Fruit fly (Drosophila melanogaster) whole organism, prepupa: ENCODE measurements around the gene CAH5.
A peak's percentile ranks its signal among the peaks of the same experiment; 100 is the strongest.

Experiments
- Blimp-1 ChIP-seq: fragments of 200-800 bp; sonication (Bioruptor generic); optimal IDR thresholded peaks from 3 replicates; lab custom pipeline; 2017; ENCODE audit warnings: missing biosample characterization, missing genetic modification characterization, mild to moderate bottlenecking, moderate library complexity, missing genetic modification reagents
- CG10631 ChIP-seq: fragments of 200-800 bp; sonication (Bioruptor generic); optimal IDR thresholded peaks from 2 replicates; lab custom pipeline; 2016; ENCODE audit warnings: missing biosample characterization, missing genetic modification characterization
- CG11902 ChIP-seq: fragments of 200-800 bp; sonication (Bioruptor generic); optimal IDR thresholded peaks from 3 replicates; lab custom pipeline; 2016; ENCODE audit warnings: missing biosample characterization, missing genetic modification characterization
- CG15336 ChIP-seq: fragments of 200-800 bp; sonication (Bioruptor generic); IDR thresholded peaks from 2 replicates; pipeline ENCODE4 v1.3.6; 2022; ENCODE audit warnings: missing biosample characterization, missing genetic modification characterization
- CG1621 ChIP-seq: fragments of 200-800 bp; sonication (Bioruptor generic); optimal IDR thresholded peaks from 3 replicates; lab custom pipeline; 2018; ENCODE audit warnings: missing biosample characterization, mild to moderate bottlenecking, missing genetic modification characterization
- CG3032 ChIP-seq: fragments of 200-800 bp; optimal IDR thresholded peaks from 2 replicates; lab custom pipeline; 2019; ENCODE audit warnings: missing biosample characterization, mild to moderate bottlenecking, missing genetic modification characterization, moderate library complexity
- CG31627 ChIP-seq: fragments of 200-800 bp; sonication (Bioruptor generic); optimal IDR thresholded peaks from 3 replicates; lab custom pipeline; 2016; ENCODE audit warnings: missing biosample characterization, missing genetic modification characterization
- CG32006 ChIP-seq: fragments of 200-800 bp; sonication (Bioruptor generic); optimal IDR thresholded peaks from 3 replicates; lab custom pipeline; 2017; ENCODE audit warnings: missing biosample characterization, mild to moderate bottlenecking, missing genetic modification characterization
- CG3919 ChIP-seq: fragments of 200-800 bp; sonication (Bioruptor generic); optimal IDR thresholded peaks from 3 replicates; lab custom pipeline; 2016; ENCODE audit warnings: missing biosample characterization, missing genetic modification characterization
- CG4318 ChIP-seq: fragments of 200-800 bp; sonication (Bioruptor generic); optimal IDR thresholded peaks from 3 replicates; lab custom pipeline; 2017; ENCODE audit warnings: missing biosample characterization, mild to moderate bottlenecking, missing genetic modification characterization
- CG6163 ChIP-seq: fragments of 200-800 bp; sonication (Bioruptor generic); IDR thresholded peaks from 3 replicates; pipeline ENCODE4 v1.3.6; 2022; ENCODE audit warnings: missing biosample characterization, missing genetic modification characterization
- CG6276 ChIP-seq: fragments of 200-800 bp; sonication (Bioruptor generic); optimal IDR thresholded peaks from 2 replicates; lab custom pipeline; 2017; ENCODE audit warnings: missing biosample characterization, mild to moderate bottlenecking, missing genetic modification characterization
- CG6808 ChIP-seq: fragments of 200-800 bp; sonication (Bioruptor generic); optimal IDR thresholded peaks from 3 replicates; lab custom pipeline; 2017; ENCODE audit warnings: missing biosample characterization, missing genetic modification characterization, mild to moderate bottlenecking, moderate library complexity, missing genetic modification reagents
- CG6854 ChIP-seq: fragments of 200-800 bp; sonication (Bioruptor generic); optimal IDR thresholded peaks from 2 replicates; lab custom pipeline; 2017; ENCODE audit warnings: missing biosample characterization, mild to moderate bottlenecking, missing genetic modification characterization
- CG7368 ChIP-seq: fragments of 200-800 bp; sonication (Bioruptor generic); optimal IDR thresholded peaks from 3 replicates; lab custom pipeline; 2016; ENCODE audit warnings: missing biosample characterization, missing genetic modification characterization
- CG8119 ChIP-seq: fragments of 200-800 bp; sonication (Bioruptor generic); IDR thresholded peaks from 3 replicates; pipeline ENCODE4 v1.3.6; 2022; ENCODE audit warnings: missing biosample characterization, missing genetic modification characterization
- CG9139 ChIP-seq: fragments of 200-800 bp; sonication (Bioruptor generic); optimal IDR thresholded peaks from 3 replicates; lab custom pipeline; 2017; ENCODE audit warnings: missing biosample characterization, mild to moderate bottlenecking, missing genetic modification characterization
- Eip78C ChIP-seq: fragments of 200-800 bp; sonication (Bioruptor generic); peaks from one replicate; lab custom pipeline; 2016; ENCODE audit warnings: missing biosample characterization, missing genetic modification characterization
- Ets21C ChIP-seq: fragments of 200-800 bp; sonication (Bioruptor generic); optimal IDR thresholded peaks from 3 replicates; lab custom pipeline; 2016; ENCODE audit warnings: missing biosample characterization, missing genetic modification characterization
- Gug ChIP-seq: fragments of 200-800 bp; sonication (Bioruptor generic); IDR thresholded peaks from 2 replicates; pipeline ENCODE4 v1.3.6; 2022; ENCODE audit warnings: missing biosample characterization, missing genetic modification characterization
- Hr38 ChIP-seq: sonication (Bioruptor generic); optimal IDR thresholded peaks from 2 replicates; lab custom pipeline; 2016; ENCODE audit warnings: missing biosample characterization, missing genetic modification characterization
- Hr39 ChIP-seq: fragments of 200-800 bp; sonication (Bioruptor generic); optimal IDR thresholded peaks from 2 replicates; lab custom pipeline; 2016; ENCODE audit warnings: missing biosample characterization, missing genetic modification characterization
- Hr4 ChIP-seq: fragments of 200-800 bp; sonication (Bioruptor generic); optimal IDR thresholded peaks from 3 replicates; lab custom pipeline; 2016; ENCODE audit warnings: missing biosample characterization, missing genetic modification characterization
- Lpt ChIP-seq: fragments of 200-800 bp; sonication (Bioruptor generic); optimal IDR thresholded peaks from 3 replicates; lab custom pipeline; 2016; ENCODE audit warnings: missing biosample characterization, missing genetic modification characterization
- Met ChIP-seq: fragments of 200-800 bp; sonication (Bioruptor generic); optimal IDR thresholded peaks from 3 replicates; lab custom pipeline; 2016; ENCODE audit warnings: missing biosample characterization, missing genetic modification characterization
- OdsH ChIP-seq: fragments of 200-800 bp; sonication (Bioruptor generic); optimal IDR thresholded peaks from 3 replicates; lab custom pipeline; 2016; ENCODE audit warnings: missing biosample characterization, missing genetic modification characterization
- Smox ChIP-seq: fragments of 200-800 bp; sonication (Bioruptor generic); optimal IDR thresholded peaks from 3 replicates; lab custom pipeline; 2016; ENCODE audit warnings: missing biosample characterization, missing genetic modification characterization
- Sox102F ChIP-seq: fragments of 200-800 bp; sonication (Bioruptor generic); optimal IDR thresholded peaks from 2 replicates; lab custom pipeline; 2016; ENCODE audit warnings: missing biosample characterization, mild to moderate bottlenecking, missing genetic modification characterization
- Sox14 ChIP-seq: fragments of 200-800 bp; sonication (Bioruptor generic); optimal IDR thresholded peaks from 3 replicates; lab custom pipeline; 2016; ENCODE audit warnings: missing biosample characterization, missing genetic modification characterization
- achi ChIP-seq: fragments of 200-800 bp; sonication (Bioruptor generic); optimal IDR thresholded peaks from 3 replicates; lab custom pipeline; 2016; ENCODE audit warnings: missing biosample characterization, missing genetic modification characterization
- acj6 ChIP-seq: fragments of 200-800 bp; sonication (Bioruptor generic); optimal IDR thresholded peaks from 3 replicates; lab custom pipeline; 2016; ENCODE audit warnings: missing biosample characterization, missing genetic modification characterization
- cyc ChIP-seq: fragments of 200-800 bp; sonication (Bioruptor generic); optimal IDR thresholded peaks from 3 replicates; lab custom pipeline; 2016; ENCODE audit warnings: missing biosample characterization, missing genetic modification characterization
- dac ChIP-seq: fragments of 200-800 bp; sonication (Bioruptor generic); optimal IDR thresholded peaks from 2 replicates; lab custom pipeline; 2017; ENCODE audit warnings: missing biosample characterization, mild to moderate bottlenecking, missing genetic modification characterization
- dsx ChIP-seq: fragments of 200-800 bp; optimal IDR thresholded peaks from 3 replicates; lab custom pipeline; 2019; ENCODE audit warnings: missing biosample characterization, mild to moderate bottlenecking, missing genetic modification characterization, moderate library complexity; ENCODE audit not compliant: poor library complexity, severe bottlenecking
- eg ChIP-seq: fragments of 200-800 bp; sonication (Bioruptor generic); IDR thresholded peaks from 3 replicates; pipeline ENCODE4 v1.3.6; 2022; ENCODE audit warnings: missing biosample characterization, missing genetic modification characterization
- fd59A ChIP-seq: fragments of 200-800 bp; sonication (Bioruptor generic); optimal IDR thresholded peaks from 2 replicates; lab custom pipeline; 2017; ENCODE audit warnings: missing biosample characterization, mild to moderate bottlenecking, missing genetic modification characterization, missing genetic modification reagents
- fd85E ChIP-seq: fragments of 200-800 bp; sonication (Bioruptor generic); optimal IDR thresholded peaks from 3 replicates; lab custom pipeline; 2016; ENCODE audit warnings: missing biosample characterization, missing genetic modification characterization
- fkh ChIP-seq: fragments of 200-800 bp; sonication (Bioruptor generic); optimal IDR thresholded peaks from 3 replicates; lab custom pipeline; 2017; ENCODE audit warnings: missing biosample characterization, mild to moderate bottlenecking, missing genetic modification characterization, moderate library complexity
- lz ChIP-seq: fragments of 200-800 bp; sonication (Bioruptor generic); optimal IDR thresholded peaks from 3 replicates; lab custom pipeline; 2016; ENCODE audit warnings: missing biosample characterization, missing genetic modification characterization
- net ChIP-seq: fragments of 200-800 bp; sonication (Bioruptor generic); optimal IDR thresholded peaks from 3 replicates; lab custom pipeline; 2016; ENCODE audit warnings: missing biosample characterization, missing genetic modification characterization
- pdm3 ChIP-seq: fragments of 200-800 bp; sonication (Bioruptor generic); optimal IDR thresholded peaks from 3 replicates; lab custom pipeline; 2016; ENCODE audit warnings: missing biosample characterization, missing genetic modification characterization
- salr ChIP-seq, 2 experiments: fragments of 200-800 bp; sonication (Bioruptor generic); optimal IDR thresholded peaks; 3 replicates each; lab custom pipeline; 2016 to 2018; ENCODE audit warnings: missing biosample characterization in 2 of 2, missing genetic modification characterization in 2 of 2, mild to moderate bottlenecking in 1 of 2
- ss ChIP-seq, 2 experiments: fragments of 200-800 bp; sonication (Bioruptor generic); optimal IDR thresholded peaks; 2 replicates in 1 of 2; 3 replicates in 1 of 2; lab custom pipeline; 2017 to 2018; ENCODE audit warnings: mild to moderate bottlenecking in 2 of 2, missing biosample characterization in 2 of 2, missing genetic modification characterization in 2 of 2, moderate library complexity in 1 of 2
- svp ChIP-seq: fragments of 200-800 bp; sonication (Bioruptor generic); peaks from one replicate; lab custom pipeline; 2016; ENCODE audit warnings: missing biosample characterization, missing genetic modification characterization
- topi ChIP-seq: fragments of 200-800 bp; sonication (Bioruptor generic); optimal IDR thresholded peaks from 3 replicates; lab custom pipeline; 2016; ENCODE audit warnings: missing biosample characterization, missing genetic modification characterization
- vri ChIP-seq: fragments of 200-800 bp; sonication (Bioruptor generic); optimal IDR thresholded peaks from 3 replicates; lab custom pipeline; 2016; ENCODE audit warnings: missing biosample characterization, mild to moderate bottlenecking, missing genetic modification characterization

Gene CAH5

DNA sequence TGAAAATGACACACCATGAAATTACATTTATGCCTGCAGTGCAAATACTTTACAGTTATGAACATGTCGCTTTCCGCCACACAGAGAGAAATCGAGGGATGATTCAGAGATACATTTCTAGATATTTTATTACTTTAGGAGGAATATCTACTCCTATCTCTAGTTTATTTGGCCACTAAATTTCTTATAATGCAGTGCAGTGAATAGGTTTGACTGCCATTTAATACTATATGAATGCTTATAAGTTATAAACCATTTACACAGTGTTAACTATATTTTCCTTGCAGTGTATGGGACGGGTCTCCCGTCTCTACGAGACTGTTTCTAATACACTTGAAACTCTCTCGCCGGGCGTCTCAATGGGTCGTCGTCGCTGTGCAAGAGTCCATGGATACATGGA lies 27.8 kb downstream of the CAH5 start:
- peak; percentile 12 for TF ChIP-seq CG4318
- TF ChIP-seq CG32006, result peak; percentile 67
- peak; percentile 15 for TF ChIP-seq Lpt (GFP tag; lab: Kevin White, UChicago)
- peak; percentile 31; the same call in 1 of the 2 replicates for TF ChIP-seq CG15336 (GFP tag; lab: Robert Waterston, UW)
- peak; percentile 60 for TF ChIP-seq Eip78C (GFP tag; lab: Kevin White, UChicago)
- TF ChIP-seq Hr4 (GFP tag; lab: Kevin White, UChicago), result peak; percentile 42
- peak; percentile 7 for TF ChIP-seq lz (GFP tag; lab: Kevin White, UChicago)
- no peak for TF ChIP-seq dac
- no peak for TF ChIP-seq CG10631 (GFP tag; lab: Kevin White, UChicago)
- no peak for TF ChIP-seq vri (GFP tag; lab: Kevin White, UChicago)
- 0 out of 3 replicates have a peak, but pooled peaks have one; percentile 37 for TF ChIP-seq eg (GFP tag; lab: Robert Waterston, UW)
- peak; percentile 11 for TF ChIP-seq net (GFP tag; lab: Kevin White, UChicago)
- no peak for TF ChIP-seq CG11902 (GFP tag; lab: Kevin White, UChicago)
- TF ChIP-seq salr (GFP tag; optimal IDR thresholded peaks at IDR 0.05; lab: Kevin White, UChicago), result peak in 1 of 2 experiments; percentile 40
- TF ChIP-seq Met, result no peak
- no peak for TF ChIP-seq fd85E (GFP tag; lab: Kevin White, UChicago)
- peak; percentile 18 for TF ChIP-seq Sox14 (GFP tag; lab: Kevin White, UChicago)
- peak; percentile 20 for TF ChIP-seq pdm3 (GFP tag; lab: Kevin White, UChicago)
- TF ChIP-seq CG6163, result 0 out of 3 replicates have a peak, but pooled peaks have one; percentile 42
- peak; percentile 5 for TF ChIP-seq CG3032 (tag; lab: Kevin White, UChicago)
- TF ChIP-seq CG8119 (GFP tag; lab: Robert Waterston, UW), result peak; percentile 43; the same call in 2 of the 3 replicates
- peak; percentile 16 for TF ChIP-seq CG3919 (GFP tag; lab: Kevin White, UChicago)
- TF ChIP-seq acj6 (GFP tag; lab: Kevin White, UChicago), result peak; percentile 4
- TF ChIP-seq CG6276 (GFP tag; lab: Kevin White, UChicago), result peak; percentile 34

DNA sequence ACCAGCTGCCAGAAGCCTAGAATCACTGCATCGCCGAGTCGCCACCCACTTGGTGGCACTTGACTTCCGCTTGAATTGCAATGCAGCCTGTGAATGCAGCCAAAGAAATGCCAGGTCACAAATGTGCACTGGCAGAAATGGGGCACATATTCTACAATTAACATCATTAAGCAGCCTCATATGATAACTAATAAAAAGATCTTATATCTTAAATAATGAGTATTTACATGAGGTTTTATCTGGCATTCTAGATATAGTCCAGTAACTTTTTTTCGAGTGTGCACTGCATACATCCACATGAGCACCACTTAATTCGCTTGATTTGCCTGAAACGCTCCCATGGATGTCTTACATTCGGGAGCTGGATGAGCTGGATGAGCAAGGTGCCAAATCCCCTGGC lies 33.3 kb downstream of the CAH5 start:
- TF ChIP-seq dac, result no peak
- TF ChIP-seq Hr39, result peak; percentile 49
- TF ChIP-seq ss (GFP tag; optimal IDR thresholded peaks at IDR 0.05; lab: Kevin White, UChicago), result no peak
- peak; percentile 69 for TF ChIP-seq CG8119 (GFP tag; lab: Robert Waterston, UW)
- no peak for TF ChIP-seq CG6854 (GFP tag; lab: Kevin White, UChicago)
- TF ChIP-seq Sox102F, result peak; percentile 49
- peak; percentile 31 for TF ChIP-seq topi (GFP tag; lab: Kevin White, UChicago)
- no peak for TF ChIP-seq dsx (GFP tag; lab: Kevin White, UChicago)
- TF ChIP-seq Hr38 (GFP tag; lab: Kevin White, UChicago), result no peak
- peak; percentile 65 for TF ChIP-seq Hr4 (GFP tag; lab: Kevin White, UChicago)
- peak; percentile 49 for TF ChIP-seq CG10631 (GFP tag; lab: Kevin White, UChicago)
- TF ChIP-seq CG6276 (GFP tag; lab: Kevin White, UChicago), result peak; percentile 30
- peak; percentile 51; the same call in 1 of the 3 replicates for TF ChIP-seq CG6163
- peak; percentile 58 for TF ChIP-seq achi (GFP tag; lab: Kevin White, UChicago)
- TF ChIP-seq fkh (GFP tag; lab: Kevin White, UChicago), result no peak
- peak; percentile 39 for TF ChIP-seq CG4318
- peak; percentile 4 for TF ChIP-seq CG1621 (tag; lab: Kevin White, UChicago)
- TF ChIP-seq fd59A (GFP tag; lab: Kevin White, UChicago), result peak; percentile 10
- TF ChIP-seq OdsH, result peak; percentile 64
- TF ChIP-seq CG11902 (GFP tag; lab: Kevin White, UChicago), result peak; percentile 14
- no peak for TF ChIP-seq Ets21C (GFP tag; lab: Kevin White, UChicago)
- TF ChIP-seq eg (GFP tag; lab: Robert Waterston, UW), result peak; percentile 65; the same call in 2 of the 3 replicates
- peak; percentile 44; the same call in 1 of the 2 replicates for TF ChIP-seq Gug (GFP tag; lab: Robert Waterston, UW)
- TF ChIP-seq Lpt (GFP tag; lab: Kevin White, UChicago), result no peak
- TF ChIP-seq salr (GFP tag; optimal IDR thresholded peaks at IDR 0.05; lab: Kevin White, UChicago), result peak; percentile 14 to 32
- peak; percentile 72 for TF ChIP-seq svp (GFP tag; lab: Kevin White, UChicago)
- peak; percentile 72 for TF ChIP-seq Met
- TF ChIP-seq CG7368 (GFP tag; lab: Kevin White, UChicago), result peak; percentile 29
- TF ChIP-seq CG31627 (GFP tag; lab: Kevin White, UChicago), result peak; percentile 49
- peak; percentile 46 for TF ChIP-seq net (GFP tag; lab: Kevin White, UChicago)
- TF ChIP-seq fd85E (GFP tag; lab: Kevin White, UChicago), result no peak
- TF ChIP-seq acj6 (GFP tag; lab: Kevin White, UChicago), result peak; percentile 61
- peak; percentile 65 for TF ChIP-seq CG3919 (GFP tag; lab: Kevin White, UChicago)
- TF ChIP-seq pdm3 (GFP tag; lab: Kevin White, UChicago), result peak; percentile 62
- no peak for TF ChIP-seq Blimp-1 (GFP tag; lab: Kevin White, UChicago)
- no peak for TF ChIP-seq CG9139 (GFP tag; lab: Kevin White, UChicago)
- peak; percentile 50 for TF ChIP-seq cyc (GFP tag; lab: Kevin White, UChicago)
- peak; percentile 63 for TF ChIP-seq CG15336 (GFP tag; lab: Robert Waterston, UW)
- TF ChIP-seq CG6808 (GFP tag; lab: Kevin White, UChicago), result peak; percentile 39
- TF ChIP-seq Eip78C (GFP tag; lab: Kevin White, UChicago), result no peak
- peak; percentile 56 for TF ChIP-seq Smox (GFP tag; lab: Kevin White, UChicago)
- TF ChIP-seq CG32006, result peak; percentile 67
